Fruit fly (Drosophila melanogaster): ENCODE measurements around the gene CG42705.

CG42705 gene

DNA sequence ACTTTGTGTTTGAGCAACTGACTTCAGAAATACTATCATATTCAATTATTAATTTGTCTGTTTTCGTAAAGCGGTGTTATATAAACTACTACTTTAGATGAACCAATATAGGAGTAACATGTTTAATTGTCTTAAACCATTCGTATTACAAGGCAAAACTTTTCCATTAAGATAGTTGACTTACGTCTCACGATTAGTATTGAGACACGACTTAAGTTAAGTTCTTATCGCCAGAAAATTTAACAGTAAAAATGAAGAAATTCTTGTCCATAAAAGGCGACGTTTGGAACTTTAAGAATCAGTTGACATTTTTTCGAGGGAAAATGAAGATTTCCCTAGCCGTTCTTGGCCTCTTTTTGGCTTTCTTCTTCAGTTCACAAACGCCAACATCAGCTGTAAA, at the start of gene CG42705:
CG42705 (plus strand) TSS at position 301 of the 400 bp plus-strand sequence.
- TF ChIP-seq CG8478 (optimal IDR thresholded peaks at IDR 0.05) (no peak), CTCF (optimal IDR thresholded peaks at IDR 0.05) (no peak)

DNA sequence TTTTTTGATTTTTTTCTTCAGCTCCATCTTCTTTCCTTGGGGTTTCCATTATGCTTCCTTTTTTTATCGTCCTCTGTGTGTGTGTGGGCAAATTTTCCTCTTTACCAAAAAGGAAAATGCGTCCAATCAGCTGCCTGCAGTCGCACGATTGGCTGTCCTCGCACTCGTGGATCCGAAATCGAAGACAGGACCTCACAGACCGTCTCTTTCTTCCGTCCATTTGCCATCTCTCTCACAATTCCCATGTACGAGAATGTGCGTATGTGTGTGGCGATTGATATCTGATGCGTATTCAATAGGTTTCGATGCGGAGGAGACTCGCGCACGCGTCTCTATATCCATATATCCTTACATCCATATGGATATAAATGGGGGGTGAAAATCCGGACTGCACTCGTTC, 45.3 kb upstream of the CG42705 start:
- TF ChIP-seq CTCF (optimal IDR thresholded peaks at IDR 0.05), result no peak
- no peak for TF ChIP-seq CG8478 (optimal IDR thresholded peaks at IDR 0.05)

DNA sequence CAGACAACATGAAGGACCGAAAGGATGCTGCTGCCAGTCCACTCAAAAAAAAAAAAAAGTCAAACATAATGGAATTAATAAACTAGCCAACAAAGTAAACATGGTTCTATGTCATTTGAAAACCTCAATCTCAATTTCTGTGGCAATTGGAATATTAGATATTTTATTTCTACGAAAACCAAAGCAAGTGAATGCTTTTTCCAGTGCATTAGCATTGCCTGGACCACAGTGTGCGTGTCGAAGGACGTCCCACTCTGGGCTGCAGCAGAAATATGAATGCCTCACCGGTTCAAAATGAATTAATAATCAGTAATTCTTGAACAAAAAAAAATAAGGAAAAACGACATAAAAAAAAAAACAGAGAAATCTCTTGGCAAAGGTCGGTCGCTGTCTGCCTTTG, 41.2 kb upstream of the CG42705 start:
- TF ChIP-seq CG8478 (optimal IDR thresholded peaks at IDR 0.05) (no peak), CTCF (optimal IDR thresholded peaks at IDR 0.05) (no peak)

DNA sequence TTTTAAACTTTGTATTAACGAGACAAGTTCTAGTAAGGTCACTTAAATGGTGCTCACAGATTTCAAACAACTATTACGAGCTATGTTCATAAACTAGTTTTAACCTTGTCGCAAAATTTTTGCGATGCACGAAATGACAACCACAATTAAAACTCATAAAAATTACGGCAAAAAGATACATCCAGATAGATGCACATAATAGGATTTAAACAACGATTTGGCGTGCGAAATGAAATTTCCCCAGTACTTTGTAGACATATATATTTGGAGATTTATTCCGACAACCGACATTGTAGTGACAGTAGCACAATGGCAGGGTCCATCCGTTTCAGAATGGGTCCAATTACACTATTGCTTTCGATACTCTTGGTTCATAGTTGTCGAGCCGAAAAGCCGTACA, 35.8 kb upstream of the CG42705 start, which contains the start of gene CheA7a:
CheA7a (plus strand) TSS at position 301 of the 400 bp plus-strand sequence.
- TF ChIP-seq CG8478 (optimal IDR thresholded peaks at IDR 0.05) (no peak), CTCF (optimal IDR thresholded peaks at IDR 0.05) (no peak)

DNA sequence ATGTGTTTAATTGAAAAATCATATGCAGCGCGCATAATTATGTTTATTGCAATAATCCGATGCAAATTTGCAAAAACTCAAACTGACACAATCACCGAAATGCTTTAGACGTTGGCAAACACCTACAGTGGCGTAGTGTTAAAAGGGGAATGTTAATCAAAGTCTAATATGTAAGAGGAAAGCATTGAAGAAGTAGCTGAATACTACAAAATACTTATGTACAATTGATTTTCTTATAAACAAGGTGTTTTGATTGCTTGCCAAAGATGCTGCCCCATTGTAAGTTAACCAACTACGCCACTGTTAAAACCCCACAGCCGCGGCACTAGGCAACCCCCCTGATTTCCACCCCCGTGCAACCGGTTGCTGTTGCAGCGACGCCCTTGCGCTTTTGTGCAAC, 34.1 kb upstream of the CG42705 start:
- TF ChIP-seq CG8478 (optimal IDR thresholded peaks at IDR 0.05) (no peak), CTCF (optimal IDR thresholded peaks at IDR 0.05) (no peak)

DNA sequence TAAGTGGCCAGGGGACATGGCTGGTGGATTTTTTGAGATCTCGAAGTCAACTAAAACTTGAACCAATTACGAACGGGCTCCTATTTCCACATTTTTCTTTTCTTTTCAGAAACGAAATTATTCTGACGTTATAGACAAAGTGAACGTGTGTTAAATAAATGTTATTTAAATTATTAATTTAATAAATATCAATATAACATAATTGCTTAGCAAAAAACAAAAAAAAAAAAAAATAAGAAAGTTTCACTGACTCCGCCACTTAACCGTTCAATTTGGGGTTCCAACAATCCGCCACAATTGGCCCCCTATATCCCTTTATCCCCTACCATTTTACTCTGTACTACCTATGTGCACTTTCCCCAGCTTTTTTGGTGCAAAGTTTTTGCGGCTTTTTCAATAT, 30.8 kb upstream of the CG42705 start, which contains the start of gene CG42781:
CG42781 (minus strand) TSS at position 101 of the 400 bp plus-strand sequence.
- TF ChIP-seq CG8478 (optimal IDR thresholded peaks at IDR 0.05) (no peak), CTCF (optimal IDR thresholded peaks at IDR 0.05) (no peak)

DNA sequence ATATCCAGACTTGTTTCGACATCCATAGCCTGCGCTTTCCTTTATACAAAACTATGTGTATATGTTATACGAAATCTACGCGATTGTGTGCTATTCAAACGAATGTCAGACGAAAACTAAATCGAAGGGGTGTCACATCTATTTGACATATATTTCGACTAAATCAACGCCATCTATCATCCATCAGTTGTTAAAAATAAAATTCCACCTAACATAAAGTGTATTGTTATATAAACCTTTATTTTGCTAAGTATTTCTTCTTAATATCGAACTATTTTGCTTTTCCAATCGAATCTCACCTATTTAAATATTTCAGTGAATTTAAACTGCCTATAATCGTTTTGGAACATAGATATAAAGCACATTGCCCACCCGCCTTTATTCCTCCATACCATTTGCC, 10.6 kb upstream of the CG42705 start, which contains the start of gene CG15035:
CG15035 (minus strand) TSS at position 101 of the 400 bp plus-strand sequence.
- no peak for TF ChIP-seq CG8478 (optimal IDR thresholded peaks at IDR 0.05)
- TF ChIP-seq CTCF (optimal IDR thresholded peaks at IDR 0.05), result no peak

DNA sequence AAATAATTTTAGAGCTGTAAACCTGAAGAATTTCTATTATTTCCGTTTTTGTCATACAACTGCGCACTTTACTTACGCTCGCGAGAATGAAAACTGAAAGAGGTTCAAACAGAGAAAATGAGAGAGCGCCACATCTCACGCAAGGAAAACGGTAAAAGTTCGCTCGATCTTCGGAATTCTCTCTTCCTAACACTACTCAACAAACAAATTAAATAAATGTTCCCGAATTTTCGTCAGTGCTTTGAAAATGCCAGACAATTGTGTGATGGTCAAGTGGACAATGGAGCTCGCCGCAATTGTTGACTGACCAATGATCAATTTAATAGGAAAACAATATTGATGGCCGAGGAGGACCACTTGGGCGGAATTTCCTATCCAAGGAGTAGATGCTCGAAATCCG, 8.0 kb upstream of the CG42705 start, which contains the start of gene CG1677:
CG1677 (minus strand) TSS at position 101 of the 400 bp plus-strand sequence.
- TF ChIP-seq CTCF (optimal IDR thresholded peaks at IDR 0.05), result no peak
- no peak for TF ChIP-seq CG8478 (optimal IDR thresholded peaks at IDR 0.05)

DNA sequence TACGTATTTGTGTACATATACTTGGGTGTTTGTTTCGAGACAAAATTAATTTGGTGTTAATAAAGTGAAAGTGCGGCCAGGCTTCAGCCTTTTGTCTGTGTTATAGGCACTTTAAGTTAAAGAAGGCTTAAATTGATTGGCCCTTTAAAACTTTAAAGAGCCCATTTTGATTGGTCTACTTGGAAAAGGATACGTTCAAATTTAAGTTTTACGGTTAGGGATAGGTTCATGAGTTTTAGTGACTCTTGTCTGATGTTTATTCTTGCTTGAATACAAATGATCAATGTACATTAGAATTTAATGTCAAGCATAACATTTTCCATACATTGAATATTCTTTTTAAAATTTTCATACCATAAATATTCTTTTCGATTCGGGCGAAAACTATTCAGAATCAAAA, 6.8 kb upstream of the CG42705 start, which contains the start of gene CG32727:
CG32727 (plus strand) TSS at position 301 of the 400 bp plus-strand sequence.
- no peak for TF ChIP-seq CG8478 (optimal IDR thresholded peaks at IDR 0.05)
- TF ChIP-seq CTCF (optimal IDR thresholded peaks at IDR 0.05), result no peak

DNA sequence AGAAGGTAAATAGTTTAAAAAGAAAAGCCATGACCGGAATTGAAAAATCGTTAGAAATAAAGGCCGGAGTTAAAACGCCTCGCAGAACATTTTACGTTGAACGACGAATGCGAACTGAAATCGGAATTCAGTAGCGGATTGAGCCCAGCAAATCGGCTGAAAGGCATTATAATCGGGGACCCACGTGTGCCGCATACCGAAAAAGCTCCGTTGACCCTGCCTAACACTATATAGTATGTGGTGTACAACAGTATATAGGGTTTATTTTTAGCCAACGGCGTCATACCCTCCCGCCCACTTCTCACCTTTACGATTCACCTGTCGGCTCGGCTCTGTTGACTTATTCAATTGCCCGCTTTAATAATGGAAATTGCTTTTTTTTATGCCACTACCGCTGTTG, 1.9 kb upstream of the CG42705 start, which contains the start of gene CG42246:
CG42246 (minus strand) TSS at position 101 of the 400 bp plus-strand sequence.
- no peak for TF ChIP-seq CG8478 (optimal IDR thresholded peaks at IDR 0.05)
- TF ChIP-seq CTCF (optimal IDR thresholded peaks at IDR 0.05), result no peak

DNA sequence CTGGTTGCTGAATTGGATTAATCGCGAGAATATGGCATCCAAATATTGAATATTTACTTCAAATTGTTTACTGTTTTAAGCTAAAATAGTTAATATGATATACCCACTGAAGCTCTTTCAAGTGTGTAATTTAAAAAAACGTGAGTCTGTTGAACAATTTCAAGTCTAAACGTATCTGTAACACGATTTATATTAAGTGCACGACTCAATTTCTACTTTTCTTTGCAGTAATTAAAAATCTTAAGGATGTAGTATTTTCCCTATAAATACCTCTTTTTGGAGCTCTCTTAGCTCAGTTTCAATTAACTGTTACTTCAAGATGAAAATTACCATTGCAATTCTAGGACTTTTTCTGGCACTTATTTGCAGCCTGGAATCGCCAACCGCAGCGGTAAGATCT, 1.3 kb upstream of the CG42705 start, which contains the start of gene CG42704:
CG42704 (plus strand) TSS at position 301 of the 400 bp plus-strand sequence.
- TF ChIP-seq CTCF (optimal IDR thresholded peaks at IDR 0.05), result no peak
- TF ChIP-seq CG8478 (optimal IDR thresholded peaks at IDR 0.05), result no peak

DNA sequence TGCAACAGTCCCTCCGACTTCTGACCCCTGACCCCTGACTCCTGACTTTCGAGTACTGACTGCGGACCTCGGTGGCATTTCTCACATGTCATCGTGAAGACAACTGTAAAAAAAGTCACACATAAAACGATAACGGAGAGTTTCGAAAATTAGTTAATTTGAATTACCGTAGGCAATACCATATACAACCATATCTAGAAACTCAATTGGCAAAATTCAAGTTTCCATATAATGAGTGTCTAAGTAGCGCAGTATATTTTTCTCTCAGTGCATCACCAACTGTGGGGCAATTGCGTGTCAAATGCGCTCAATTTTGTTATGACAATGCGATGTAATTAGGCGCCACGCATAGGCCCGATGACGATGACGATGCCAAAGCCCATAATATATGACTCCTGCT, 1.4 kb downstream of the CG42705 start:
- no peak for TF ChIP-seq CTCF (optimal IDR thresholded peaks at IDR 0.05)
- TF ChIP-seq CG8478 (optimal IDR thresholded peaks at IDR 0.05), result no peak

DNA sequence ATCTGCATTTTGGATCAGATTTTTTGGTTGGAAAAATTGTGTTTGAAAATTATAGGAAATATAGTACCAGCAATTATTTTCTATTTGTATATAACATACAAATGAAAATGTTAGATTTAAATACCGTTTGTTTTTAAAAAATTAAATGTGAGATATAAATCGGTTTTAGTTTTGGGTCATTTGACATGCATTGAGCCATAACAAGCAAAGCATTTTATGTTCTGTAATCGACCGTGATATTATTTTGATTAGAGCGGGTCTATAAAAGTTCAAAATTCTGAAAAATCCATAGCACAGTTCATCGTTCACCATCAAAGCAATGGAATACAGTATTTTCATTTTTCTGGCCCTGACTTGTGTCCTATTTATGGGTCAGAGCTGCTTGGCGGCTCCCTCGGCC, 3.3 kb downstream of the CG42705 start, which contains the start of gene CG34337:
CG34337 (plus strand) TSS at position 301 of the 400 bp plus-strand sequence.
- no peak for TF ChIP-seq CG8478 (optimal IDR thresholded peaks at IDR 0.05)
- TF ChIP-seq CTCF (optimal IDR thresholded peaks at IDR 0.05), result no peak

DNA sequence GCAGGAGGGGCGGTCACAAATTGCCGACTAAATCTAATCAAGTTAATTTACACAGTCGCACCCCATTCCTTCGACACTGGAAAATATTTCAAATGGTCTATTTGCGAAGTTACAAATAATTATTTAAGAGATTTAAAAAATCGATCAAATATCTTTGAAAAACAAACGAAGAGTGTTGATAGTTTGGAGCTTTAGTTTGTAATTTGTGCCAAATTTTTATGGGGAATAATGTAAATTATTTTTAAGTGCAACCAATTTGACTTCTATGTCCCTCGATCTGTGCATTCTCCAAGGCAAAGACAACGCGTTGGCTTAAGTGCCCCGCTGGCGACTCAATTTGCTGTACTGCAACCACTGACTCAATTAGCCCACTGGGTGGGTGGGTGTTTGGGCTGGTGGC, 4.2 kb downstream of the CG42705 start:
- TF ChIP-seq CG8478 (optimal IDR thresholded peaks at IDR 0.05) (no peak), CTCF (optimal IDR thresholded peaks at IDR 0.05) (no peak)

DNA sequence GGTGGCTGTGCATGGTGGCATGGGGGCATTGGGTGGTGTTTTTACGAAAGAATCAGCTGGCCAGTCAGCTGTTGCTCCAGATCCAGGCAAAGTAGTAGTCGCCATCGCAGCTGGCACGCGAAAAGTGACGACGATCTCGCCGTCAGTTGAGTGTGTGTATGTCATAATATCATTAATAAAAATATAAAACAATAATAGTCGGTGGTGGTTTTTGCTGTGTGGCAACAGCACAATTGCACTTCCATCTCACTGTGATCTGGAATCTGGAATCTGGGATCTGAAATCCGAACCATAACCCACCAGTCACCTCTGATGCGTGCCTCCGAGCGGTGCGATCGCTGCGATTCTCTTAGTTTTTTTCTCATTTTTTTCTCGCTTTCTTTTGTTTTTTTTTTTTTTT, 4.6 kb downstream of the CG42705 start, which contains the start of gene rumpel:
rumpel (plus strand) TSS at position 301 of the 400 bp plus-strand sequence.
- TF ChIP-seq CG8478 (optimal IDR thresholded peaks at IDR 0.05) (no peak), CTCF (optimal IDR thresholded peaks at IDR 0.05) (no peak)

DNA sequence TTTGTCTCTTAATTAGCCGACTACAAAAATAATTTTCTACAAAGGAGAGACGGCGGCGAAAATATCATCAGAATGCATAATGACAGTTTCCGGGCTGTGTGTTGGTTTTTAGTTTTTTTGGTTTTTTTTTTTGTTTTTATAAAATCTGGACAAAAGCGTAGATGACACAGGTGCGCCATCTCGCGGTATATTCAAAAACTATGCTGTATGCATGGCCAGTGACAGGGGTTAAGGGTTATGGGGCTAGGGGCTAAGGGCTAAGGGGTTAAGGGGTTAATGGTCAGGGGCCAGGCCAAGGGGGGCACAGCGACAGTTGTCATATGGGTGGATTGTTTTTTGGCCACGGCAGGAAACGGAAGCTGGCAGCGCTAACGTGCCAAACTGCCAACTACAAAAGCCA, 8.9 kb downstream of the CG42705 start:
- TF ChIP-seq CTCF (optimal IDR thresholded peaks at IDR 0.05) (peak; percentile 55 to 58), CG8478 (optimal IDR thresholded peaks at IDR 0.05) (no peak)

DNA sequence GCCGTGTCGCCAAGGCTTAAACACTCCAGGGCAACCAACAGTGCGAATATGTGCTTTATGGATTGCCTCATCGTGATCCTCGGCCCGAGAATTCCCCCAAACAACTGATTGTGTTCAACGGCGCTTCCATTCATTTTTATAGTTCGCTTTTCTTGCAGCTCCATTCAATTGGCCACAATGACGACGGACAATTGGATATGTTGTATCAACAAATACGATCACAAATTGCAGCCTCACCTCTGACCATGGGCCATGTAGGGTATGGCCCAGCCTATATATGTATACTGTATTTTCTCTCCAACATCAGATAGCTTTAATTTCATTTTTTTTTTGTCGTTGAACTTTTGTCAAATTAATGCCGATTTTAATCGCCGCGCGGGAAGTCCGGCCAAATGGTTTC, 11.1 kb downstream of the CG42705 start, which contains the start of gene CG15036:
CG15036 (minus strand) TSS at position 101 of the 400 bp plus-strand sequence.
- TF ChIP-seq CTCF (optimal IDR thresholded peaks at IDR 0.05) (no peak), CG8478 (optimal IDR thresholded peaks at IDR 0.05) (no peak)
